Fruit fly (Drosophila melanogaster) whole organism, embryonic: ENCODE results near the gene CG34136.

Experiments
- CG10321 ChIP-seq: fragments of 200-800 bp; sonication (Bioruptor generic); IDR thresholded peaks from 2 replicates; pipeline ENCODE4 v1.3.6; 2022; ENCODE audit warnings: missing biosample characterization, missing genetic modification characterization
- CG10366 ChIP-seq: fragments of 200-800 bp; sonication (Bioruptor generic); IDR thresholded peaks from 2 replicates; pipeline ENCODE4 v1.3.6; 2022; ENCODE audit warnings: missing biosample characterization, missing genetic modification characterization
- CG10654 ChIP-seq: fragments of 200-800 bp; sonication (Bioruptor generic); optimal IDR thresholded peaks from 2 replicates; lab custom pipeline; 2016; ENCODE audit warnings: missing biosample characterization, missing genetic modification characterization
- CG12155 ChIP-seq: fragments of 200-800 bp; sonication (Bioruptor generic); optimal IDR thresholded peaks from 3 replicates; lab custom pipeline; 2016; ENCODE audit warnings: missing biosample characterization, missing genetic modification characterization
- CG12391 ChIP-seq: fragments of 200-800 bp; sonication (Bioruptor generic); optimal IDR thresholded peaks from 3 replicates; lab custom pipeline; 2018; ENCODE audit warnings: missing biosample characterization, mild to moderate bottlenecking, missing genetic modification characterization, moderate library complexity
- CG12769 ChIP-seq: fragments of 200-800 bp; sonication (Bioruptor generic); optimal IDR thresholded peaks from 2 replicates; lab custom pipeline; 2019; ENCODE audit warnings: missing biosample characterization, mild to moderate bottlenecking, missing genetic modification characterization, moderate library complexity
- CG13424 ChIP-seq: fragments of 200-800 bp; sonication (Bioruptor generic); optimal IDR thresholded peaks from 2 replicates; lab custom pipeline; 2019; ENCODE audit warnings: missing biosample characterization, mild to moderate bottlenecking, missing genetic modification characterization, moderate library complexity
- CG16779 ChIP-seq: fragments of 200-800 bp; sonication (Bioruptor generic); IDR thresholded peaks from 2 replicates; pipeline ENCODE4 v1.3.6; 2022; ENCODE audit warnings: missing biosample characterization, missing genetic modification characterization
- CG17328 ChIP-seq: fragments of 200-800 bp; sonication (Bioruptor generic); IDR thresholded peaks from 2 replicates; pipeline ENCODE4 v1.3.6; 2022; ENCODE audit warnings: missing biosample characterization, missing genetic modification characterization
- CG17361 ChIP-seq: fragments of 200-800 bp; sonication (Bioruptor generic); IDR thresholded peaks from 3 replicates; pipeline ENCODE4 v1.3.6; 2022; ENCODE audit warnings: missing biosample characterization, missing genetic modification characterization
- CG2678 ChIP-seq: fragments of 200-800 bp; sonication (Bioruptor generic); optimal IDR thresholded peaks from 3 replicates; lab custom pipeline; 2019; ENCODE audit warnings: missing biosample characterization, mild to moderate bottlenecking, missing genetic modification characterization, moderate library complexity
- CG2889 ChIP-seq: fragments of 200-800 bp; sonication (Bioruptor generic); IDR thresholded peaks from 3 replicates; pipeline ENCODE4 v1.3.6; 2022; ENCODE audit warnings: missing biosample characterization, missing genetic modification characterization
- CG30431 ChIP-seq: fragments of 200-800 bp; sonication (Bioruptor generic); optimal IDR thresholded peaks from 2 replicates; lab custom pipeline; 2017; ENCODE audit warnings: missing biosample characterization, missing genetic modification characterization
- CG31388 ChIP-seq: fragments of 200-800 bp; sonication (Bioruptor generic); optimal IDR thresholded peaks from 2 replicates; lab custom pipeline; 2016; ENCODE audit warnings: missing biosample characterization, missing genetic modification characterization
- CG3847 ChIP-seq: fragments of 200-800 bp; sonication (Bioruptor generic); IDR thresholded peaks from 2 replicates; pipeline ENCODE4 v1.3.6; 2022; ENCODE audit warnings: missing biosample characterization, missing genetic modification characterization
- CG6791 ChIP-seq: fragments of 200-800 bp; sonication (Bioruptor generic); IDR thresholded peaks from 3 replicates; pipeline ENCODE4 v1.3.6; 2022; ENCODE audit warnings: missing biosample characterization, missing genetic modification characterization; ENCODE audit not compliant: partially characterized antibody
- CG8281 ChIP-seq: fragments of 200-800 bp; sonication (Bioruptor generic); optimal IDR thresholded peaks from 2 replicates; lab custom pipeline; 2018; ENCODE audit warnings: missing biosample characterization, mild to moderate bottlenecking, missing genetic modification characterization, moderate library complexity
- CG8924 ChIP-seq: fragments of 200-800 bp; optimal IDR thresholded peaks from 3 replicates; lab custom pipeline; 2019; ENCODE audit warnings: missing biosample characterization, mild to moderate bottlenecking, missing genetic modification characterization, moderate library complexity
- Camta ChIP-seq: fragments of 200-800 bp; sonication (Bioruptor generic); optimal IDR thresholded peaks from 2 replicates; lab custom pipeline; 2016; ENCODE audit warnings: missing biosample characterization, missing genetic modification characterization
- D19A ChIP-seq: fragments of 200-800 bp; optimal IDR thresholded peaks from 3 replicates; lab custom pipeline; 2019; ENCODE audit warnings: missing biosample characterization, mild to moderate bottlenecking, missing genetic modification characterization, moderate library complexity
- Dek ChIP-seq: fragments of 200-800 bp; sonication (Bioruptor generic); optimal IDR thresholded peaks from 3 replicates; lab custom pipeline; 2019; ENCODE audit warnings: missing biosample characterization, mild to moderate bottlenecking, missing genetic modification characterization, moderate library complexity
- HHEX ChIP-seq: fragments of 200-800 bp; sonication (Bioruptor generic); optimal IDR thresholded peaks from 3 replicates; lab custom pipeline; 2017; ENCODE audit warnings: missing biosample characterization, mild to moderate bottlenecking, missing genetic modification characterization, missing genetic modification reagents
- Meics ChIP-seq: fragments of 200-800 bp; sonication (Bioruptor generic); optimal IDR thresholded peaks from 2 replicates; lab custom pipeline; 2017; ENCODE audit warnings: missing biosample characterization, mild to moderate bottlenecking, missing genetic modification characterization
- NC2α ChIP-seq: fragments of 200-800 bp; sonication (Bioruptor generic); optimal IDR thresholded peaks from 2 replicates; lab custom pipeline; 2016; ENCODE audit warnings: missing biosample characterization, missing genetic modification characterization
- ase ChIP-seq: fragments of 200-800 bp; sonication (Bioruptor generic); IDR thresholded peaks from 3 replicates; pipeline ENCODE4 v1.3.6; 2022; ENCODE audit warnings: missing biosample characterization, missing genetic modification characterization
- bab2 ChIP-seq: fragments of 200-800 bp; sonication (Bioruptor generic); optimal IDR thresholded peaks from 2 replicates; lab custom pipeline; 2016; ENCODE audit warnings: missing biosample characterization, missing genetic modification characterization
- cato ChIP-seq: fragments of 200-800 bp; sonication (Bioruptor generic); optimal IDR thresholded peaks from 2 replicates; lab custom pipeline; 2016; ENCODE audit warnings: missing biosample characterization, missing genetic modification characterization, borderline replicate concordance
- crp ChIP-seq, 2 experiments: fragments of 200-800 bp; sonication (Bioruptor generic); optimal IDR thresholded peaks; 2 replicates in 1 of 2; 3 replicates in 1 of 2; lab custom pipeline; 2017; ENCODE audit warnings: missing biosample characterization in 2 of 2, missing genetic modification characterization in 2 of 2, mild to moderate bottlenecking in 1 of 2, moderate library complexity in 1 of 2
- dpn ChIP-seq, 2 experiments: fragments of 200-800 bp; sonication (Bioruptor generic); optimal IDR thresholded peaks; 3 replicates each; lab custom pipeline; 2016; ENCODE audit warnings: missing biosample characterization in 2 of 2, missing genetic modification characterization in 2 of 2
- eyg ChIP-seq: fragments of 200-800 bp; sonication (Bioruptor generic); optimal IDR thresholded peaks from 3 replicates; lab custom pipeline; 2016; ENCODE audit warnings: missing biosample characterization, missing genetic modification characterization
- fru ChIP-seq: fragments of >200 bp; optimal IDR thresholded peaks from 2 replicates; lab custom pipeline; 2017
- gcm ChIP-seq: fragments of 200-800 bp; sonication (Bioruptor generic); optimal IDR thresholded peaks from 2 replicates; lab custom pipeline; 2019; ENCODE audit warnings: missing biosample characterization, mild to moderate bottlenecking, missing genetic modification characterization, moderate library complexity
- gsb ChIP-seq: fragments of 200-800 bp; sonication (Bioruptor generic); IDR thresholded peaks from 2 replicates; pipeline ENCODE4 v1.3.6; 2022; ENCODE audit warnings: missing biosample characterization, missing genetic modification characterization
- hkb ChIP-seq, 2 experiments: fragments of 200-800 bp in 1 of 2; fragments of >200 bp in 1 of 2; sonication (Bioruptor generic) in 1 of 2; IDR thresholded peaks in 1 of 2; optimal IDR thresholded peaks in 1 of 2; 2 replicates each; pipeline versions ENCODE4 v1.3.6 to Lab custom; 2017 to 2022; ENCODE audit warnings: missing biosample characterization in 1 of 2, missing genetic modification characterization in 1 of 2
- ind ChIP-seq: fragments of 200-800 bp; sonication (Bioruptor generic); optimal IDR thresholded peaks from 3 replicates; lab custom pipeline; 2016; ENCODE audit warnings: missing biosample characterization, missing genetic modification characterization
- jigr1 ChIP-seq: fragments of 200-800 bp; sonication (Bioruptor generic); IDR thresholded peaks from 3 replicates; pipeline ENCODE4 v1.3.6; 2022; ENCODE audit warnings: missing biosample characterization, missing genetic modification characterization
- jing ChIP-seq: fragments of 200-800 bp; sonication (Bioruptor generic); optimal IDR thresholded peaks from 2 replicates; lab custom pipeline; 2018; ENCODE audit warnings: missing biosample characterization, mild to moderate bottlenecking, missing genetic modification characterization
- lab ChIP-seq: fragments of 200-800 bp; sonication (Bioruptor generic); optimal IDR thresholded peaks from 3 replicates; lab custom pipeline; 2017; ENCODE audit warnings: missing biosample characterization, missing genetic modification characterization, mild to moderate bottlenecking, moderate library complexity, missing genetic modification reagents
- lola ChIP-seq, 3 experiments: fragments of >200 bp in 2 of 3; fragments of 200-800 bp in 1 of 3; sonication (Bioruptor generic) in 1 of 3; optimal IDR thresholded peaks; 2 replicates each; lab custom pipeline; 2017 to 2019; ENCODE audit warnings: missing biosample characterization in 3 of 3, missing genetic modification characterization in 3 of 3, mild to moderate bottlenecking in 1 of 3, moderate library complexity in 1 of 3
- lov ChIP-seq, 2 experiments: fragments of 200-800 bp in 1 of 2; fragments of >200 bp in 1 of 2; sonication (Bioruptor generic) in 1 of 2; IDR thresholded peaks in 1 of 2; optimal IDR thresholded peaks in 1 of 2; 2 replicates in 1 of 2; 3 replicates in 1 of 2; pipeline versions ENCODE4 v1.3.6 to Lab custom; 2017 to 2022; ENCODE audit warnings: missing biosample characterization in 1 of 2, missing genetic modification characterization in 1 of 2
- nau ChIP-seq: fragments of 200-800 bp; sonication (Bioruptor generic); optimal IDR thresholded peaks from 3 replicates; lab custom pipeline; 2017; ENCODE audit warnings: missing biosample characterization, mild to moderate bottlenecking, missing genetic modification characterization, missing genetic modification reagents
- nmo ChIP-seq: fragments of 200-800 bp; sonication (Bioruptor generic); optimal IDR thresholded peaks from 2 replicates; lab custom pipeline; 2018; ENCODE audit warnings: missing biosample characterization, mild to moderate bottlenecking, missing genetic modification characterization, moderate library complexity
- odd ChIP-seq: fragments of 200-800 bp; sonication (Bioruptor generic); optimal IDR thresholded peaks from 2 replicates; lab custom pipeline; 2017; ENCODE audit warnings: missing biosample characterization, mild to moderate bottlenecking, missing genetic modification characterization
- rib ChIP-seq: fragments of 200-800 bp; sonication (Bioruptor generic); IDR thresholded peaks from 2 replicates; pipeline ENCODE4 v1.3.6; 2022; ENCODE audit warnings: missing biosample characterization, missing genetic modification characterization
- row ChIP-seq: fragments of 200-800 bp; sonication (Bioruptor generic); IDR thresholded peaks from 3 replicates; pipeline ENCODE4 v1.3.6; 2022; ENCODE audit warnings: missing biosample characterization, missing genetic modification characterization
- slbo ChIP-seq: fragments of 200-800 bp; sonication (Bioruptor generic); IDR thresholded peaks from 2 replicates; pipeline ENCODE4 v1.3.6; 2022; ENCODE audit warnings: missing biosample characterization, missing genetic modification characterization
- slou ChIP-seq: fragments of 200-800 bp; sonication (Bioruptor generic); optimal IDR thresholded peaks from 3 replicates; lab custom pipeline; 2016; ENCODE audit warnings: missing biosample characterization, missing genetic modification characterization
- sqz ChIP-seq: fragments of 200-800 bp; sonication (Bioruptor generic); optimal IDR thresholded peaks from 3 replicates; lab custom pipeline; 2018; ENCODE audit warnings: missing biosample characterization, mild to moderate bottlenecking, missing genetic modification characterization
- unc-4 ChIP-seq: fragments of 200-800 bp; sonication (Bioruptor generic); IDR thresholded peaks from 2 replicates; pipeline ENCODE4 v1.3.6; 2022; ENCODE audit warnings: missing biosample characterization, missing genetic modification characterization; ENCODE audit not compliant: partially characterized antibody

Gene CG34136

dm6 chr2L:21108759-21109282 is 12.1 kb downstream of the CG34136 start (continued):
- peak; percentile 73 for TF ChIP-seq row
- TF ChIP-seq bab2 (GFP tag; lab: Kevin White, UChicago): peak; percentile 48
- peak; percentile 8 to 82 for TF ChIP-seq crp (GFP tag; optimal IDR thresholded peaks at IDR 0.05; lab: Kevin White, UChicago)
- no peak for TF ChIP-seq CG12155 (GFP tag; lab: Kevin White, UChicago)
- TF ChIP-seq nmo (GFP tag; lab: Kevin White, UChicago): peak; percentile 85
- TF ChIP-seq rib (GFP tag; lab: Robert Waterston, UW): no peak
- peak; percentile 69 for TF ChIP-seq gcm (GFP tag; lab: Kevin White, UChicago)
- peak; percentile 66 for TF ChIP-seq CG30431 (GFP tag; lab: Kevin White, UChicago)
- TF ChIP-seq NC2α (GFP tag; lab: Kevin White, UChicago): peak; percentile 47
- peak; percentile 43; the same call in 1 of the 2 replicates for TF ChIP-seq CG3847 (GFP tag; lab: Robert Waterston, UW)
- TF ChIP-seq Dek (tag; lab: Kevin White, UChicago): no peak
- TF ChIP-seq sqz (GFP tag; lab: Kevin White, UChicago): peak; percentile 31
- peak; percentile 50; the same call in 1 of the 2 replicates for TF ChIP-seq CG10366 (GFP tag; lab: Robert Waterston, UW)
- peak; percentile 7 for TF ChIP-seq CG8281 (tag; lab: Kevin White, UChicago)
- peak; percentile 15 for TF ChIP-seq HHEX (GFP tag; lab: Kevin White, UChicago)
- no peak; the same call in 1 of the 2 replicates for TF ChIP-seq slbo (GFP tag; lab: Robert Waterston, UW)
- no peak for TF ChIP-seq CG12769
- TF ChIP-seq CG10321 (GFP tag; lab: Robert Waterston, UW): no peak
- no peak for TF ChIP-seq hkb (optimal IDR thresholded peaks at IDR 0.05; lab: Kevin White, UChicago)
- TF ChIP-seq hkb (GFP tag; IDR thresholded peaks at IDR 0.05; lab: Robert Waterston, UW): peak; percentile 69
- peak; percentile 67 for TF ChIP-seq CG13424 (tag; lab: Kevin White, UChicago)
- TF ChIP-seq CG2678 (tag; lab: Kevin White, UChicago): peak; percentile 63
- peak; percentile 10 for TF ChIP-seq slou (GFP tag; lab: Kevin White, UChicago)
- peak; percentile 71 for TF ChIP-seq D19A
- no peak for TF ChIP-seq gsb (GFP tag; lab: Robert Waterston, UW)
- peak; percentile 45 for TF ChIP-seq lab (GFP tag; lab: Kevin White, UChicago)
- peak; percentile 48 for TF ChIP-seq cato (GFP tag; lab: Kevin White, UChicago)
- no peak for TF ChIP-seq CG6791
- no peak for TF ChIP-seq unc-4 (GFP tag; lab: Robert Waterston, UW)
- TF ChIP-seq CG16779 (GFP tag; lab: Robert Waterston, UW): no peak
- TF ChIP-seq CG17328 (GFP tag; lab: Robert Waterston, UW): peak; percentile 43; the same call in 1 of the 2 replicates
- 0 out of 3 replicates have a peak, but pooled peaks have one; percentile 38 for TF ChIP-seq jigr1
- TF ChIP-seq Camta (GFP tag; lab: Kevin White, UChicago): peak; percentile 31
- no peak for TF ChIP-seq lov (optimal IDR thresholded peaks at IDR 0.05; lab: Kevin White, UChicago)
- TF ChIP-seq lov (GFP tag; IDR thresholded peaks at IDR 0.05; lab: Robert Waterston, UW): peak; percentile 7; the same call in 1 of the 3 replicates
- TF ChIP-seq fru (lab: Kevin White, UChicago): no peak
- TF ChIP-seq jing: peak; percentile 42
- peak; percentile 22 for TF ChIP-seq Meics
- peak; percentile 64 for TF ChIP-seq CG12391 (tag; lab: Kevin White, UChicago)
- no peak for TF ChIP-seq CG2889
- no peak for TF ChIP-seq nau (GFP tag; lab: Kevin White, UChicago)
- peak; percentile 8 for TF ChIP-seq eyg (GFP tag; lab: Kevin White, UChicago)
- TF ChIP-seq ase (GFP tag; lab: Robert Waterston, UW): no peak
- TF ChIP-seq ind: no peak
- peak; percentile 41 for TF ChIP-seq CG10654 (GFP tag; lab: Kevin White, UChicago)
- TF ChIP-seq dpn (GFP tag; optimal IDR thresholded peaks at IDR 0.05; lab: Kevin White, UChicago): peak; percentile 4 to 29
- peak; percentile 73 for TF ChIP-seq CG17361
- TF ChIP-seq lola (GFP tag; optimal IDR thresholded peaks at IDR 0.05; lab: Kevin White, UChicago): peak in 1 of 3 experiments; percentile 82
- TF ChIP-seq CG8924 (tag; lab: Kevin White, UChicago): peak; percentile 61
- no peak for TF ChIP-seq CG31388
- TF ChIP-seq odd (GFP tag; lab: Kevin White, UChicago): peak; percentile 28
